Worm (Caenorhabditis elegans) whole organism, L2 larva: ENCODE results near the gene sth-1.

Source experiments
- ZK546.5 ChIP-seq: sonication (generic microtip); optimal IDR thresholded peaks from 2 replicates; lab custom pipeline; 2017; ENCODE audit warnings: missing biosample characterization, missing genetic modification characterization
- alr-1 ChIP-seq: fragments of 150-350 bp; optimal IDR thresholded peaks from 2 replicates; lab custom pipeline; 2014; ENCODE audit warnings: missing biosample characterization, missing genetic modification characterization
- lsy-2 ChIP-seq, 2 experiments: fragments of 150-350 bp in 1 of 2; sonication (generic microtip) in 1 of 2; optimal IDR thresholded peaks; 2 replicates each; lab custom pipeline; 2014 to 2017; ENCODE audit warnings: missing biosample characterization in 2 of 2, missing genetic modification characterization in 2 of 2
- nhr-23 ChIP-seq: fragments of 150-350 bp; optimal IDR thresholded peaks from 2 replicates; lab custom pipeline; 2014; ENCODE audit warnings: missing biosample characterization, missing genetic modification reagents, missing genetic modification characterization
- ztf-1 ChIP-seq: fragments of 200-800 bp; sonication (Bioruptor generic); conservative IDR thresholded peaks from 2 replicates; pipeline ENCODE4 v1.3.6; 2022; ENCODE audit warnings: missing genetic modification characterization, missing compliant biosample characterization

DNA sequence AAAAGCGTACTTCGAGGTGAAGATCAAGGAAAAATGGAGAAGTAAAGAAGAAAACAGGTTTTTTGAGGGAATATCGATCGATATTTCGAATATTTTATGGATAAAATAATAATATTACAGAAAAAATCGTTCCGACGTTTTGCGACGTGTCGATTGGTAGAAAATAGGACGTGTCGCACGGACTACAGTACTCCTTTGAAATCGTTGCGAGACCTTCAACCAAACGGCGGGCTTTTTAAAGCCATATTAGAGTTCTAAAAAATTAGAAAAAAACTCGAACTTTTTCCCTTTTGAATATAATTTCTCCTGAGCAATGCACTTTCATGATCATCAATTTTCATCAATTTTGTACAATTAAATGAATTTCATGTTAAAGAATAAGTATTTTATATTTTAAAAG, 41.8 kb upstream of the sth-1 start, which contains the start of gene Y97E10AR.4:
- no peak for TF ChIP-seq lsy-2 (tag; optimal IDR thresholded peaks at IDR 0.05; lab: Kevin White, UChicago)
- no peak for TF ChIP-seq ZK546.5 (tag; lab: Kevin White, UChicago)
- no peak for TF ChIP-seq nhr-23 (tag; lab: Kevin White, UChicago)
- no peak for TF ChIP-seq ztf-1 (GFP tag; lab: Robert Waterston, UW)
- no peak for TF ChIP-seq alr-1 (tag; lab: Kevin White, UChicago)
